Fruit fly (Drosophila melanogaster) whole organism, embryonic: ENCODE results near the gene Ets97D.

Experiments
- Bgb ChIP-seq: fragments of 200-800 bp; sonication (Bioruptor generic); IDR thresholded peaks from 2 replicates; pipeline ENCODE4 v1.3.6; 2022; ENCODE audit warnings: missing biosample characterization, missing genetic modification characterization; ENCODE audit not compliant: partially characterized antibody
- Bteb2 ChIP-seq: fragments of 200-800 bp; sonication (Bioruptor generic); optimal IDR thresholded peaks from 2 replicates; lab custom pipeline; 2016; ENCODE audit warnings: missing biosample characterization, missing genetic modification characterization
- CG10431 ChIP-seq: fragments of 200-800 bp; sonication (Bioruptor generic); optimal IDR thresholded peaks from 3 replicates; lab custom pipeline; 2018; ENCODE audit warnings: missing biosample characterization, mild to moderate bottlenecking, missing genetic modification characterization
- CG10462 ChIP-seq: fragments of 200-800 bp; sonication (Bioruptor generic); optimal IDR thresholded peaks from 2 replicates; lab custom pipeline; 2016; ENCODE audit warnings: missing biosample characterization, missing genetic modification characterization
- CG12071 ChIP-seq: fragments of 200-800 bp; sonication (Bioruptor generic); optimal IDR thresholded peaks from 3 replicates; lab custom pipeline; 2018; ENCODE audit warnings: missing biosample characterization, mild to moderate bottlenecking, missing genetic modification characterization
- CG12391 ChIP-seq: fragments of 200-800 bp; sonication (Bioruptor generic); optimal IDR thresholded peaks from 3 replicates; lab custom pipeline; 2018; ENCODE audit warnings: missing biosample characterization, mild to moderate bottlenecking, missing genetic modification characterization, moderate library complexity
- CG14014 ChIP-seq: fragments of 200-800 bp; sonication (Bioruptor generic); IDR thresholded peaks from 2 replicates; pipeline ENCODE4 v1.3.6; 2022; ENCODE audit warnings: missing biosample characterization, missing genetic modification characterization
- CG14667 ChIP-seq: fragments of 200-800 bp; sonication (Bioruptor generic); IDR thresholded peaks from 2 replicates; pipeline ENCODE4 v1.3.6; 2022; ENCODE audit warnings: missing biosample characterization, missing genetic modification characterization
- CG31365 ChIP-seq: fragments of 200-800 bp; sonication (Bioruptor generic); optimal IDR thresholded peaks from 2 replicates; lab custom pipeline; 2018; ENCODE audit warnings: missing biosample characterization, mild to moderate bottlenecking, missing genetic modification characterization
- CG32532 ChIP-seq: fragments of 200-800 bp; sonication (Bioruptor generic); IDR thresholded peaks from 2 replicates; pipeline ENCODE4 v1.3.6; 2022; ENCODE audit warnings: missing biosample characterization, missing genetic modification characterization
- CG33557 ChIP-seq: fragments of 200-800 bp; sonication (Bioruptor generic); optimal IDR thresholded peaks from 2 replicates; lab custom pipeline; 2019; ENCODE audit warnings: missing biosample characterization, mild to moderate bottlenecking, missing genetic modification characterization, moderate library complexity
- CG34224 ChIP-seq: fragments of 200-800 bp; sonication (Bioruptor generic); IDR thresholded peaks from 3 replicates; pipeline ENCODE4 v1.3.6; 2022; ENCODE audit warnings: missing biosample characterization, missing genetic modification characterization; ENCODE audit not compliant: partially characterized antibody
- CG4730 ChIP-seq: fragments of 200-800 bp; sonication (Bioruptor generic); IDR thresholded peaks from 2 replicates; pipeline ENCODE4 v1.3.6; 2022; ENCODE audit warnings: missing biosample characterization, missing genetic modification characterization
- CG8359 ChIP-seq: fragments of 200-800 bp; sonication (Bioruptor generic); optimal IDR thresholded peaks from 2 replicates; lab custom pipeline; 2017; ENCODE audit warnings: missing biosample characterization, mild to moderate bottlenecking, missing genetic modification characterization, borderline replicate concordance
- CG9932 ChIP-seq: fragments of 200-800 bp; sonication (Bioruptor generic); IDR thresholded peaks from 2 replicates; pipeline ENCODE4 v1.3.6; 2022; ENCODE audit warnings: missing biosample characterization, missing genetic modification characterization
- CTCF ChIP-seq: fragments of 200-800 bp; sonication (Bioruptor generic); optimal IDR thresholded peaks from 2 replicates; lab custom pipeline; 2017; ENCODE audit warnings: missing biosample characterization, mild to moderate bottlenecking, missing genetic modification characterization, moderate library complexity
- Dip3 ChIP-seq: fragments of 200-800 bp; sonication (Bioruptor generic); optimal IDR thresholded peaks from 3 replicates; lab custom pipeline; 2016; ENCODE audit warnings: missing biosample characterization, missing genetic modification characterization
- Gsc ChIP-seq: fragments of 200-800 bp; sonication (Bioruptor generic); IDR thresholded peaks from 2 replicates; pipeline ENCODE4 v1.3.6; 2022; ENCODE audit warnings: missing biosample characterization, missing genetic modification characterization
- H15 ChIP-seq: fragments of 200-800 bp; sonication (Bioruptor generic); IDR thresholded peaks from 3 replicates; pipeline ENCODE4 v1.3.6; 2022; ENCODE audit warnings: missing biosample characterization, missing genetic modification characterization
- Hand ChIP-seq: fragments of 200-800 bp; sonication (Bioruptor generic); optimal IDR thresholded peaks from 2 replicates; lab custom pipeline; 2017; ENCODE audit warnings: mild to moderate bottlenecking, missing biosample characterization, missing genetic modification reagents, missing genetic modification characterization
- Max ChIP-seq: fragments of 200-800 bp; sonication (Bioruptor generic); optimal IDR thresholded peaks from 2 replicates; lab custom pipeline; 2016; ENCODE audit warnings: missing biosample characterization, mild to moderate bottlenecking, missing genetic modification characterization
- Med ChIP-seq: fragments of 200-800 bp; sonication (Bioruptor generic); peaks from one replicate; lab custom pipeline; 2016; ENCODE audit warnings: missing biosample characterization, missing genetic modification characterization, mild to moderate bottlenecking, inconsistent platforms, moderate library complexity
- Neu2 ChIP-seq: fragments of 200-800 bp; sonication (Bioruptor generic); optimal IDR thresholded peaks from 3 replicates; lab custom pipeline; 2016; ENCODE audit warnings: missing biosample characterization, missing genetic modification characterization, borderline replicate concordance
- NfI ChIP-seq: fragments of 200-800 bp; sonication (Bioruptor generic); optimal IDR thresholded peaks from 3 replicates; lab custom pipeline; 2018; ENCODE audit warnings: missing biosample characterization, mild to moderate bottlenecking, missing genetic modification characterization, moderate library complexity
- Oaz ChIP-seq: fragments of 200-800 bp; sonication (Bioruptor generic); IDR thresholded peaks from 2 replicates; pipeline ENCODE4 v1.3.6; 2022; ENCODE audit warnings: missing biosample characterization, missing genetic modification characterization
- Oli ChIP-seq: fragments of 200-800 bp; sonication (Bioruptor generic); optimal IDR thresholded peaks from 2 replicates; lab custom pipeline; 2018; ENCODE audit warnings: missing biosample characterization, mild to moderate bottlenecking, missing genetic modification characterization, moderate library complexity
- Optix ChIP-seq: fragments of 200-800 bp; sonication (Bioruptor generic); IDR thresholded peaks from 3 replicates; pipeline ENCODE4 v1.3.6; 2022; ENCODE audit warnings: missing biosample characterization, missing genetic modification characterization
- Sry-δ ChIP-seq: fragments of 200-800 bp; sonication (Bioruptor generic); optimal IDR thresholded peaks from 2 replicates; lab custom pipeline; 2016; ENCODE audit warnings: missing biosample characterization, missing genetic modification characterization
- da ChIP-seq: fragments of 200-800 bp; sonication (Bioruptor generic); optimal IDR thresholded peaks from 2 replicates; lab custom pipeline; 2016; ENCODE audit warnings: missing biosample characterization, missing genetic modification characterization
- dimm ChIP-seq: fragments of 200-800 bp; sonication (Bioruptor generic); IDR thresholded peaks from 2 replicates; pipeline ENCODE4 v1.3.6; 2022; ENCODE audit warnings: missing biosample characterization, missing genetic modification characterization
- disco-r ChIP-seq: fragments of 200-800 bp; sonication (Bioruptor generic); optimal IDR thresholded peaks from 2 replicates; lab custom pipeline; 2016; ENCODE audit warnings: missing biosample characterization, missing genetic modification characterization
- dmrt99B ChIP-seq: fragments of 200-800 bp; sonication (Bioruptor generic); optimal IDR thresholded peaks from 2 replicates; lab custom pipeline; 2018; ENCODE audit warnings: missing biosample characterization, mild to moderate bottlenecking, missing genetic modification characterization, moderate library complexity
- ems ChIP-seq: fragments of 200-800 bp; sonication (Bioruptor generic); optimal IDR thresholded peaks from 3 replicates; lab custom pipeline; 2016; ENCODE audit warnings: missing biosample characterization, missing genetic modification characterization
- fd96Cb ChIP-seq: fragments of 200-800 bp; sonication (Bioruptor generic); optimal IDR thresholded peaks from 2 replicates; lab custom pipeline; 2018; ENCODE audit warnings: missing biosample characterization, mild to moderate bottlenecking, missing genetic modification characterization, moderate library complexity
- fru ChIP-seq: fragments of >200 bp; optimal IDR thresholded peaks from 2 replicates; lab custom pipeline; 2017
- ham ChIP-seq: fragments of 200-800 bp; sonication (Bioruptor generic); IDR thresholded peaks from 2 replicates; pipeline ENCODE4 v1.3.6; 2022; ENCODE audit warnings: missing biosample characterization, missing genetic modification characterization
- her ChIP-seq: fragments of 200-800 bp; sonication (Bioruptor generic); optimal IDR thresholded peaks from 2 replicates; lab custom pipeline; 2016; ENCODE audit warnings: missing biosample characterization, missing genetic modification characterization
- hth ChIP-seq: fragments of >200 bp; optimal IDR thresholded peaks from 2 replicates; lab custom pipeline; 2017; ENCODE audit warnings: inconsistent platforms
- ken ChIP-seq: fragments of 200-800 bp; sonication (Bioruptor generic); IDR thresholded peaks from 3 replicates; pipeline ENCODE4 v1.3.6; 2022; ENCODE audit warnings: missing biosample characterization, missing genetic modification characterization
- lilli ChIP-seq: fragments of 200-800 bp; sonication (Bioruptor generic); optimal IDR thresholded peaks from 3 replicates; lab custom pipeline; 2016; ENCODE audit warnings: missing biosample characterization, missing genetic modification characterization
- lov ChIP-seq, 2 experiments: fragments of 200-800 bp in 1 of 2; fragments of >200 bp in 1 of 2; sonication (Bioruptor generic) in 1 of 2; IDR thresholded peaks in 1 of 2; optimal IDR thresholded peaks in 1 of 2; 2 replicates in 1 of 2; 3 replicates in 1 of 2; pipeline versions ENCODE4 v1.3.6 to Lab custom; 2017 to 2022; ENCODE audit warnings: missing biosample characterization in 1 of 2, missing genetic modification characterization in 1 of 2
- nerfin-1 ChIP-seq: fragments of 200-800 bp; sonication (Bioruptor generic); optimal IDR thresholded peaks from 3 replicates; lab custom pipeline; 2019; ENCODE audit warnings: missing biosample characterization, mild to moderate bottlenecking, missing genetic modification characterization, moderate library complexity
- nerfin-2 ChIP-seq: fragments of 200-800 bp; sonication (Bioruptor generic); IDR thresholded peaks from 2 replicates; pipeline ENCODE4 v1.3.6; 2022; ENCODE audit warnings: missing biosample characterization, missing genetic modification characterization; ENCODE audit not compliant: partially characterized antibody
- sd ChIP-seq: fragments of 200-800 bp; sonication (Bioruptor generic); optimal IDR thresholded peaks from 3 replicates; lab custom pipeline; 2018; ENCODE audit warnings: missing biosample characterization, mild to moderate bottlenecking, missing genetic modification characterization, moderate library complexity
- slbo ChIP-seq: fragments of 200-800 bp; sonication (Bioruptor generic); IDR thresholded peaks from 2 replicates; pipeline ENCODE4 v1.3.6; 2022; ENCODE audit warnings: missing biosample characterization, missing genetic modification characterization
- sna ChIP-seq: fragments of 200-800 bp; sonication (Bioruptor generic); IDR thresholded peaks from 2 replicates; pipeline ENCODE4 v1.3.6; 2022; ENCODE audit warnings: missing biosample characterization, missing genetic modification characterization; ENCODE audit not compliant: partially characterized antibody
- tna ChIP-seq: fragments of 200-800 bp; sonication (Bioruptor generic); IDR thresholded peaks from 2 replicates; pipeline ENCODE4 v1.3.6; 2022; ENCODE audit warnings: missing biosample characterization, missing genetic modification characterization; ENCODE audit not compliant: partially characterized antibody
- ttk ChIP-seq: fragments of 200-800 bp; sonication (Bioruptor generic); IDR thresholded peaks from 2 replicates; pipeline ENCODE4 v2.1.2; 2022; ENCODE audit warnings: missing biosample characterization, missing genetic modification characterization
- unc-4 ChIP-seq: fragments of 200-800 bp; sonication (Bioruptor generic); IDR thresholded peaks from 2 replicates; pipeline ENCODE4 v1.3.6; 2022; ENCODE audit warnings: missing biosample characterization, missing genetic modification characterization; ENCODE audit not compliant: partially characterized antibody

The Ets97D gene

DNA sequence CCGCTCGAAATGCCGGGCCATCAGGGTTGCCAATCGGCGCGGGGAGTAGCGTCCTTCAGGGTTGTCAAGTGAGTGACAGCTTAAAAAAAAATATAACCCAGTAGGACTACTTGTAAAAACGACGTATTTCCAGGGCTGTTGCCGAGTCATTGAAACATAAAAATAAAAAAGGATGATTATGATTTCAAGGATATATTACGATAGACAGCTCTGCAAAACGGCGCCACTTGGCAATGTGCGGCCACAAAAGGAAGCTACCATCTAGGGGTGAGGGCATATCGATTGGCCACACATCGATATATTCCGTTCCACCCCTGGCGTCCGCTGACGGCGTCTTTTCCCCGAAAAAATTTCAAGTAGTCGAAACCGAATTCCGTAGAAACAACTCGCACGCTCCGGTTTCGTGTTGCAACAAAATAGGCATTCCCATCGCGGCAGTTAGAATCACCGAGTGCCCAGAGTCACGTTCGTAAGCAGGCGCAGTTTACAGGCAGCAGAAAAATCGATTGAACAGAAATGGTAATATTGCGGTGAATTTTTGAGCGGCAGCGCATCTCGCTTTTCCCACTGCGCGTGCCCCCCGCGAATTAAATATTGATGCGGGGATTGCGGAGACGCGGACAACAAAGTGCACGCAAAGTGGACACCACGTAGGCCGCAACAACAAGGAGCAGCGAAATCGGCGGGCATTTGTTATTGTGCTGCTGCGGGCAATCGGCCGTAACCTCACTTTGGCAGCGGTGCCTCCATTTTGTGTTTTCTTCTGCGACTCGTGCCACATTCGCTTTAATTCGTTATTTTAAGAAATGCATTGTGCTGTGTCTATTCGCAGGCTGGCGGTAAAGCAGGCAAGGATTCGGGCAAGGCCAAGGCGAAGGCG lies 45.9 kb downstream of the Ets97D start, which contains the start of the genes ball and His2Av (continued):
- TF ChIP-seq ttk (GFP tag; lab: Robert Waterston, UW), result peak; percentile 64
- TF ChIP-seq nerfin-2 (GFP tag; lab: Robert Waterston, UW), result peak; percentile 80
- peak; percentile 84 for TF ChIP-seq CG34224
- peak; percentile 55 for TF ChIP-seq dmrt99B (tag; lab: Kevin White, UChicago)
- TF ChIP-seq Sry-δ (GFP tag; lab: Kevin White, UChicago), result peak; percentile 99
- peak; percentile 59 for TF ChIP-seq CG31365
- TF ChIP-seq dimm (GFP tag; lab: Robert Waterston, UW), result 0 out of 2 replicates have a peak, but pooled peaks have one; percentile 45
- TF ChIP-seq Gsc (GFP tag; lab: Robert Waterston, UW), result no peak
- peak; percentile 73 for TF ChIP-seq disco-r (GFP tag; lab: Kevin White, UChicago)
- peak; percentile 84 for TF ChIP-seq nerfin-1 (tag; lab: Kevin White, UChicago)
- peak; percentile 40 for TF ChIP-seq CG10431 (GFP tag; lab: Kevin White, UChicago)
- TF ChIP-seq CTCF, result peak; percentile 98
- TF ChIP-seq Med (GFP tag; lab: Kevin White, UChicago), result peak; percentile 99
- peak; percentile 85 for TF ChIP-seq NfI (GFP tag; lab: Kevin White, UChicago)
- no peak for TF ChIP-seq fru (lab: Kevin White, UChicago)
- peak; percentile 83 for TF ChIP-seq da (GFP tag; lab: Kevin White, UChicago)
- TF ChIP-seq CG12071, result peak; percentile 48
- peak; percentile 87 for TF ChIP-seq unc-4 (GFP tag; lab: Robert Waterston, UW)
- peak; percentile 91 for TF ChIP-seq CG32532 (GFP tag; lab: Robert Waterston, UW)
- TF ChIP-seq Max, result peak; percentile 69
- TF ChIP-seq CG14667 (GFP tag; lab: Robert Waterston, UW), result peak; percentile 57
- peak; percentile 65 for TF ChIP-seq Oaz (GFP tag; lab: Robert Waterston, UW)
- peak; percentile 95 for TF ChIP-seq lilli (GFP tag; lab: Kevin White, UChicago)
- peak; percentile 90 for TF ChIP-seq CG9932 (GFP tag; lab: Robert Waterston, UW)
- TF ChIP-seq her (GFP tag; lab: Kevin White, UChicago), result peak; percentile 83
- TF ChIP-seq Bteb2, result peak; percentile 82
- peak; percentile 77; the same call in 1 of the 2 replicates for TF ChIP-seq CG14014 (GFP tag; lab: Robert Waterston, UW)
- peak; percentile 89 for TF ChIP-seq sd
- TF ChIP-seq lov (optimal IDR thresholded peaks at IDR 0.05; lab: Kevin White, UChicago), result no peak
- TF ChIP-seq lov (GFP tag; IDR thresholded peaks at IDR 0.05; lab: Robert Waterston, UW), result peak; percentile 79
- TF ChIP-seq ken (GFP tag; lab: Robert Waterston, UW), result peak; percentile 76
- peak; percentile 53 for TF ChIP-seq Neu2
- peak; percentile 59 for TF ChIP-seq tna (GFP tag; lab: Robert Waterston, UW)
- peak; percentile 63 for TF ChIP-seq Oli (tag; lab: Kevin White, UChicago)
- TF ChIP-seq hth (lab: Kevin White, UChicago), result no peak
- peak; percentile 85 for TF ChIP-seq Optix (GFP tag; lab: Robert Waterston, UW)
- TF ChIP-seq fd96Cb (tag; lab: Kevin White, UChicago), result peak; percentile 53
- TF ChIP-seq CG4730, result peak; percentile 54; the same call in 1 of the 2 replicates
- TF ChIP-seq CG33557 (GFP tag; lab: Kevin White, UChicago), result peak; percentile 59
- TF ChIP-seq CG8359 (GFP tag; lab: Kevin White, UChicago), result no peak
- peak; percentile 88 for TF ChIP-seq CG12391 (tag; lab: Kevin White, UChicago)
- TF ChIP-seq Bgb (GFP tag; lab: Robert Waterston, UW), result peak; percentile 94
- peak; percentile 88 for TF ChIP-seq ems (GFP tag; lab: Kevin White, UChicago)
- TF ChIP-seq CG10462, result peak; percentile 74
- TF ChIP-seq sna (GFP tag; lab: Robert Waterston, UW), result peak; percentile 92
- TF ChIP-seq slbo (GFP tag; lab: Robert Waterston, UW), result peak; percentile 91
- TF ChIP-seq ham, result no peak
- TF ChIP-seq H15 (GFP tag; lab: Robert Waterston, UW), result peak; percentile 83
- TF ChIP-seq Hand, result peak; percentile 4
- TF ChIP-seq Dip3 (GFP tag; lab: Kevin White, UChicago), result peak; percentile 87
